Fruit fly (Drosophila melanogaster) whole organism, embryonic: ENCODE results near the gene Fgop2.

Source experiments
- CG10462 ChIP-seq: fragments of 200-800 bp; sonication (Bioruptor generic); optimal IDR thresholded peaks from 2 replicates; lab custom pipeline; 2016; ENCODE audit warnings: missing biosample characterization, missing genetic modification characterization
- CG11696 ChIP-seq: fragments of 200-800 bp; sonication (Bioruptor generic); IDR thresholded peaks from 2 replicates; pipeline ENCODE4 v1.3.6; 2022; ENCODE audit warnings: missing biosample characterization, missing genetic modification characterization
- CG1233 ChIP-seq: fragments of 200-800 bp; sonication (Bioruptor generic); optimal IDR thresholded peaks from 4 replicates; lab custom pipeline; 2018; ENCODE audit warnings: missing biosample characterization, mild to moderate bottlenecking, missing genetic modification characterization
- CG17359 ChIP-seq: fragments of 200-800 bp; sonication (Bioruptor generic); optimal IDR thresholded peaks from 3 replicates; lab custom pipeline; 2018; ENCODE audit warnings: missing biosample characterization, mild to moderate bottlenecking, missing genetic modification characterization, moderate library complexity
- CG17568 ChIP-seq: fragments of 200-800 bp; sonication (Bioruptor generic); optimal IDR thresholded peaks from 2 replicates; lab custom pipeline; 2018; ENCODE audit warnings: missing biosample characterization, mild to moderate bottlenecking, missing genetic modification characterization, moderate library complexity
- CG17802 ChIP-seq: fragments of 200-800 bp; sonication (Bioruptor generic); optimal IDR thresholded peaks from 2 replicates; lab custom pipeline; 2018; ENCODE audit warnings: missing biosample characterization, mild to moderate bottlenecking, missing genetic modification characterization, moderate library complexity
- CG18599 ChIP-seq: fragments of 200-800 bp; sonication (Bioruptor generic); optimal IDR thresholded peaks from 3 replicates; lab custom pipeline; 2017; ENCODE audit warnings: missing biosample characterization, missing genetic modification characterization, mild to moderate bottlenecking, moderate library complexity, missing genetic modification reagents
- CG2202 ChIP-seq: fragments of 200-800 bp; sonication (Bioruptor generic); optimal IDR thresholded peaks from 2 replicates; lab custom pipeline; 2018; ENCODE audit warnings: missing biosample characterization, mild to moderate bottlenecking, missing genetic modification characterization
- CG2678 ChIP-seq: fragments of 200-800 bp; sonication (Bioruptor generic); optimal IDR thresholded peaks from 3 replicates; lab custom pipeline; 2019; ENCODE audit warnings: missing biosample characterization, mild to moderate bottlenecking, missing genetic modification characterization, moderate library complexity
- CG43689 ChIP-seq: fragments of 200-800 bp; sonication (Bioruptor generic); IDR thresholded peaks from 2 replicates; pipeline ENCODE4 v1.3.6; 2022; ENCODE audit warnings: missing biosample characterization, missing genetic modification characterization
- CG4820 ChIP-seq: fragments of 200-800 bp; sonication (Bioruptor generic); optimal IDR thresholded peaks from 3 replicates; lab custom pipeline; 2016; ENCODE audit warnings: missing biosample characterization, missing genetic modification characterization
- CG5180 ChIP-seq: fragments of 200-800 bp; sonication (Bioruptor generic); optimal IDR thresholded peaks from 3 replicates; lab custom pipeline; 2017; ENCODE audit warnings: missing biosample characterization, missing genetic modification characterization, mild to moderate bottlenecking, moderate library complexity, missing genetic modification reagents
- CG6254 ChIP-seq: fragments of 200-800 bp; sonication (Bioruptor generic); optimal IDR thresholded peaks from 3 replicates; lab custom pipeline; 2017; ENCODE audit warnings: mild to moderate bottlenecking, missing biosample characterization, missing genetic modification reagents, missing genetic modification characterization
- CG6854 ChIP-seq: fragments of 200-800 bp; sonication (Bioruptor generic); optimal IDR thresholded peaks from 3 replicates; lab custom pipeline; 2017; ENCODE audit warnings: missing biosample characterization, mild to moderate bottlenecking, missing genetic modification characterization
- CG8359 ChIP-seq: fragments of 200-800 bp; sonication (Bioruptor generic); optimal IDR thresholded peaks from 2 replicates; lab custom pipeline; 2017; ENCODE audit warnings: missing biosample characterization, mild to moderate bottlenecking, missing genetic modification characterization, borderline replicate concordance
- CG8944 ChIP-seq: fragments of 200-800 bp; sonication (Bioruptor generic); optimal IDR thresholded peaks from 3 replicates; lab custom pipeline; 2016; ENCODE audit warnings: missing biosample characterization, missing genetic modification characterization
- CG9817 ChIP-seq: fragments of 200-800 bp; sonication (Bioruptor generic); optimal IDR thresholded peaks from 2 replicates; lab custom pipeline; 2018; ENCODE audit warnings: missing biosample characterization, mild to moderate bottlenecking, missing genetic modification characterization, moderate library complexity
- CG9932 ChIP-seq: fragments of 200-800 bp; sonication (Bioruptor generic); IDR thresholded peaks from 2 replicates; pipeline ENCODE4 v1.3.6; 2022; ENCODE audit warnings: missing biosample characterization, missing genetic modification characterization
- D19B ChIP-seq: fragments of 200-800 bp; sonication (Bioruptor generic); optimal IDR thresholded peaks from 2 replicates; lab custom pipeline; 2017; ENCODE audit warnings: missing biosample characterization, mild to moderate bottlenecking, missing genetic modification characterization
- Dad ChIP-seq: fragments of 200-800 bp; sonication (Bioruptor generic); optimal IDR thresholded peaks from 3 replicates; lab custom pipeline; 2016; ENCODE audit warnings: missing biosample characterization, missing genetic modification characterization
- Dbx ChIP-seq: fragments of 200-800 bp; sonication (Bioruptor generic); IDR thresholded peaks from 3 replicates; pipeline ENCODE4 v1.3.6; 2022; ENCODE audit warnings: missing biosample characterization, missing genetic modification characterization
- Dp ChIP-seq: fragments of 200-800 bp; sonication (Bioruptor generic); optimal IDR thresholded peaks from 2 replicates; lab custom pipeline; 2018; ENCODE audit warnings: missing biosample characterization, mild to moderate bottlenecking, missing genetic modification characterization, moderate library complexity
- HHEX ChIP-seq: fragments of 200-800 bp; sonication (Bioruptor generic); optimal IDR thresholded peaks from 3 replicates; lab custom pipeline; 2017; ENCODE audit warnings: missing biosample characterization, mild to moderate bottlenecking, missing genetic modification characterization, missing genetic modification reagents
- HLH3B ChIP-seq: fragments of 200-800 bp; sonication (Bioruptor generic); IDR thresholded peaks from 2 replicates; pipeline ENCODE4 v1.3.6; 2022; ENCODE audit warnings: missing biosample characterization, missing genetic modification characterization
- MTF-1 ChIP-seq: fragments of 200-800 bp; sonication (Bioruptor generic); optimal IDR thresholded peaks from 2 replicates; lab custom pipeline; 2018; ENCODE audit warnings: missing biosample characterization, mild to moderate bottlenecking, missing genetic modification characterization, borderline replicate concordance
- NC2α ChIP-seq: fragments of 200-800 bp; sonication (Bioruptor generic); optimal IDR thresholded peaks from 2 replicates; lab custom pipeline; 2016; ENCODE audit warnings: missing biosample characterization, missing genetic modification characterization
- Nf-YC ChIP-seq: fragments of 200-800 bp; optimal IDR thresholded peaks from 3 replicates; lab custom pipeline; 2019; ENCODE audit warnings: missing biosample characterization, mild to moderate bottlenecking, missing genetic modification characterization, moderate library complexity
- Rx ChIP-seq: fragments of 200-800 bp; sonication (Bioruptor generic); IDR thresholded peaks from 2 replicates; pipeline ENCODE4 v1.3.6; 2022; ENCODE audit warnings: missing biosample characterization, missing genetic modification characterization
- ash1 ChIP-seq: fragments of 200-800 bp; sonication (Bioruptor generic); optimal IDR thresholded peaks from 2 replicates; lab custom pipeline; 2018; ENCODE audit warnings: missing biosample characterization, mild to moderate bottlenecking, missing genetic modification characterization
- bcd ChIP-seq: fragments of 200-800 bp; sonication (Bioruptor generic); optimal IDR thresholded peaks from 2 replicates; lab custom pipeline; 2017; ENCODE audit warnings: missing biosample characterization, mild to moderate bottlenecking, missing genetic modification characterization
- cg ChIP-seq: fragments of 200-800 bp; sonication (Bioruptor generic); optimal IDR thresholded peaks from 3 replicates; lab custom pipeline; 2019; ENCODE audit warnings: missing biosample characterization, mild to moderate bottlenecking, missing genetic modification characterization, moderate library complexity
- corto ChIP-seq: fragments of 200-800 bp; sonication (Bioruptor generic); optimal IDR thresholded peaks from 2 replicates; lab custom pipeline; 2016; ENCODE audit warnings: missing biosample characterization, mild to moderate bottlenecking, missing genetic modification characterization, moderate library complexity
- dimm ChIP-seq: fragments of 200-800 bp; sonication (Bioruptor generic); IDR thresholded peaks from 2 replicates; pipeline ENCODE4 v1.3.6; 2022; ENCODE audit warnings: missing biosample characterization, missing genetic modification characterization
- exex ChIP-seq: fragments of 200-800 bp; sonication (Bioruptor generic); optimal IDR thresholded peaks from 4 replicates; lab custom pipeline; 2018; ENCODE audit warnings: missing biosample characterization, mild to moderate bottlenecking, missing genetic modification characterization, moderate library complexity
- fd102C ChIP-seq: fragments of 200-800 bp; sonication (Bioruptor generic); optimal IDR thresholded peaks from 2 replicates; lab custom pipeline; 2018; ENCODE audit warnings: missing biosample characterization, mild to moderate bottlenecking, missing genetic modification characterization, moderate library complexity
- fu2 ChIP-seq: fragments of 200-800 bp; sonication (Bioruptor generic); optimal IDR thresholded peaks from 2 replicates; lab custom pipeline; 2016; ENCODE audit warnings: missing biosample characterization, missing genetic modification characterization
- gcm ChIP-seq: fragments of 200-800 bp; sonication (Bioruptor generic); optimal IDR thresholded peaks from 2 replicates; lab custom pipeline; 2019; ENCODE audit warnings: missing biosample characterization, mild to moderate bottlenecking, missing genetic modification characterization, moderate library complexity
- gem ChIP-seq: fragments of 200-800 bp; sonication (Bioruptor generic); optimal IDR thresholded peaks from 2 replicates; lab custom pipeline; 2019; ENCODE audit warnings: missing biosample characterization, mild to moderate bottlenecking, missing genetic modification characterization, moderate library complexity
- gt ChIP-seq: fragments of 200-800 bp; sonication (Bioruptor generic); IDR thresholded peaks from 2 replicates; pipeline ENCODE4 v1.3.6; 2022; ENCODE audit warnings: missing biosample characterization, missing genetic modification characterization
- jumu ChIP-seq: fragments of 200-800 bp; sonication (Bioruptor generic); optimal IDR thresholded peaks from 3 replicates; lab custom pipeline; 2016; ENCODE audit warnings: missing biosample characterization, missing genetic modification characterization
- kah ChIP-seq: fragments of 200-800 bp; sonication (Bioruptor generic); optimal IDR thresholded peaks from 2 replicates; lab custom pipeline; 2018; ENCODE audit warnings: missing biosample characterization, mild to moderate bottlenecking, missing genetic modification characterization
- lmd ChIP-seq: fragments of 200-800 bp; sonication (Bioruptor generic); IDR thresholded peaks from 2 replicates; pipeline ENCODE4 v1.3.6; 2022; ENCODE audit warnings: missing biosample characterization, missing genetic modification characterization
- maf-S ChIP-seq: fragments of 200-800 bp; sonication (Bioruptor generic); optimal IDR thresholded peaks from 2 replicates; lab custom pipeline; 2016; ENCODE audit warnings: missing biosample characterization, missing genetic modification characterization
- p53 ChIP-seq: fragments of 200-800 bp; sonication (Bioruptor generic); optimal IDR thresholded peaks from 2 replicates; lab custom pipeline; 2016; ENCODE audit warnings: missing biosample characterization, missing genetic modification characterization
- phol ChIP-seq: fragments of 200-800 bp; sonication (Bioruptor generic); optimal IDR thresholded peaks from 3 replicates; lab custom pipeline; 2018; ENCODE audit warnings: missing biosample characterization, mild to moderate bottlenecking, missing genetic modification characterization, moderate library complexity
- pita ChIP-seq: fragments of 200-800 bp; sonication (Bioruptor generic); optimal IDR thresholded peaks from 2 replicates; lab custom pipeline; 2017; ENCODE audit warnings: missing biosample characterization, mild to moderate bottlenecking, missing genetic modification characterization
- pros ChIP-seq: fragments of 200-800 bp; sonication (Bioruptor generic); optimal IDR thresholded peaks from 3 replicates; lab custom pipeline; 2019; ENCODE audit warnings: missing biosample characterization, mild to moderate bottlenecking, missing genetic modification characterization, moderate library complexity
- salm ChIP-seq: fragments of 200-800 bp; sonication (Bioruptor generic); optimal IDR thresholded peaks from 2 replicates; lab custom pipeline; 2018; ENCODE audit warnings: missing biosample characterization, mild to moderate bottlenecking, missing genetic modification characterization
- seq ChIP-seq: fragments of 200-800 bp; sonication (Bioruptor generic); IDR thresholded peaks from 2 replicates; pipeline ENCODE4 v1.3.6; 2022; ENCODE audit warnings: missing biosample characterization, missing genetic modification characterization
- trem ChIP-seq: fragments of 200-800 bp; optimal IDR thresholded peaks from 3 replicates; lab custom pipeline; 2019; ENCODE audit warnings: missing biosample characterization, mild to moderate bottlenecking, missing genetic modification characterization, moderate library complexity
- yki ChIP-seq: fragments of >200 bp; optimal IDR thresholded peaks from 3 replicates; lab custom pipeline; 2018

The Fgop2 gene

dm6 chr2L:6956725-6957124, 11.6 kb upstream of the Fgop2 start, which contains the start of the genes CG13775 and CG3430:
Gene CG13775, minus strand, starts transcription at chr2L:6956950.
Gene CG3430, plus strand, starts transcription at chr2L:6957008.
- TF ChIP-seq trem (tag; lab: Kevin White, UChicago) (peak; percentile 23), HLH3B (no peak), fd102C (GFP tag; lab: Kevin White, UChicago) (no peak), jumu (GFP tag; lab: Kevin White, UChicago) (peak; percentile 8), D19B (GFP tag; lab: Kevin White, UChicago) (no peak), Dbx (GFP tag; lab: Robert Waterston, UW) (peak; percentile 65; the same call in 1 of the 3 replicates), CG6254 (GFP tag; lab: Kevin White, UChicago) (no peak), phol (tag; lab: Kevin White, UChicago) (peak; percentile 53), p53 (GFP tag; lab: Kevin White, UChicago) (no peak), CG8359 (GFP tag; lab: Kevin White, UChicago) (no peak), CG43689 (GFP tag; lab: Robert Waterston, UW) (no peak), MTF-1 (GFP tag; lab: Kevin White, UChicago) (no peak), CG17359 (tag; lab: Kevin White, UChicago) (no peak), kah (GFP tag; lab: Kevin White, UChicago) (no peak), seq (0 out of 2 replicates have a peak, but pooled peaks have one; percentile 45), Dp (GFP tag; lab: Kevin White, UChicago) (peak; percentile 82), CG18599 (GFP tag; lab: Kevin White, UChicago) (no peak), corto (GFP tag; lab: Kevin White, UChicago) (no peak), pita (GFP tag; lab: Kevin White, UChicago) (no peak), gt (GFP tag; lab: Robert Waterston, UW) (no peak), NC2α (GFP tag; lab: Kevin White, UChicago) (peak; percentile 31), ash1 (GFP tag; lab: Kevin White, UChicago) (no peak), CG11696 (GFP tag; lab: Robert Waterston, UW) (no peak), CG9932 (GFP tag; lab: Robert Waterston, UW) (peak; percentile 61), lmd (no peak), CG8944 (no peak), HHEX (GFP tag; lab: Kevin White, UChicago) (no peak), CG9817 (tag; lab: Kevin White, UChicago) (peak; percentile 41), CG4820 (peak; percentile 2), Rx (GFP tag; lab: Robert Waterston, UW) (no peak), exex (tag; lab: Kevin White, UChicago) (no peak), maf-S (GFP tag; lab: Kevin White, UChicago) (no peak), dimm (GFP tag; lab: Robert Waterston, UW) (no peak), bcd (GFP tag; lab: Kevin White, UChicago) (no peak), CG6854 (GFP tag; lab: Kevin White, UChicago) (no peak), pros (GFP tag; lab: Kevin White, UChicago) (no peak), fu2 (GFP tag; lab: Kevin White, UChicago) (no peak), cg (GFP tag; lab: Kevin White, UChicago) (no peak), Dad (GFP tag; lab: Kevin White, UChicago) (peak; percentile 27), salm (tag; lab: Kevin White, UChicago) (no peak), yki (lab: Kevin White, UChicago) (no peak), CG2202 (tag; lab: Kevin White, UChicago) (no peak), gcm (GFP tag; lab: Kevin White, UChicago) (no peak), CG17568 (no peak), gem (no peak), CG17802 (no peak), CG1233 (GFP tag; lab: Kevin White, UChicago) (peak; percentile 1), Nf-YC (no peak), CG10462 (GFP tag; lab: Kevin White, UChicago) (no peak), CG2678 (tag; lab: Kevin White, UChicago) (no peak), CG5180 (GFP tag; lab: Kevin White, UChicago) (no peak)
